Worm (Caenorhabditis elegans) whole organism, midembryonic: Measurements from ENCODE around the gene golg-2.

Experiments used
- T22C8.4 ChIP-seq: fragments of 200-800 bp; sonication (Bioruptor generic); IDR thresholded peaks from 2 replicates; pipeline ENCODE4 v1.3.6; 2022; ENCODE audit warnings: missing genetic modification characterization, missing compliant biosample characterization
- cog-1 ChIP-seq: sonication (generic microtip); optimal IDR thresholded peaks from 2 replicates; lab custom pipeline; 2016; ENCODE audit warnings: missing genetic modification characterization, missing compliant biosample characterization
- flt-1 ChIP-seq: fragments of 200-800 bp; sonication (Bioruptor generic); IDR thresholded peaks from 2 replicates; pipeline ENCODE4 v1.3.6; 2022; ENCODE audit warnings: missing genetic modification characterization, missing compliant biosample characterization
- klf-2 ChIP-seq: fragments of 200-800 bp; sonication (Bioruptor generic); conservative IDR thresholded peaks from 2 replicates; pipeline ENCODE4 v1.3.6; 2022; ENCODE audit warnings: missing genetic modification reagents, missing genetic modification characterization, missing compliant biosample characterization
- med-1 ChIP-seq: sonication (generic microtip); optimal IDR thresholded peaks from 2 replicates; lab custom pipeline; 2017; ENCODE audit warnings: missing genetic modification characterization, mild to moderate bottlenecking, missing compliant biosample characterization, antibody characterized with exemption, missing genetic modification reagents; ENCODE audit not compliant: insufficient read depth
- ref-1 ChIP-seq: fragments of 200-800 bp; sonication (Bioruptor generic); conservative IDR thresholded peaks from 2 replicates; pipeline ENCODE4 v1.3.6; 2022; ENCODE audit warnings: missing genetic modification reagents, missing genetic modification characterization, missing compliant biosample characterization
- tab-1 ChIP-seq: fragments of 200-800 bp; sonication (Bioruptor generic); IDR thresholded peaks from 2 replicates; pipeline ENCODE4 v1.3.6; 2022; ENCODE audit warnings: missing genetic modification characterization, missing compliant biosample characterization
- ztf-23 ChIP-seq: fragments of 200-800 bp; sonication (Bioruptor generic); IDR thresholded peaks from 2 replicates; pipeline ENCODE4 v1.3.6; 2022; ENCODE audit warnings: missing genetic modification reagents, missing genetic modification characterization, missing compliant biosample characterization
- ztf-29 ChIP-seq: fragments of 200-800 bp; sonication (Bioruptor generic); IDR thresholded peaks from 2 replicates; pipeline ENCODE4 v1.3.6; 2022; ENCODE audit warnings: missing genetic modification reagents, missing genetic modification characterization, missing compliant biosample characterization

Gene golg-2

DNA sequence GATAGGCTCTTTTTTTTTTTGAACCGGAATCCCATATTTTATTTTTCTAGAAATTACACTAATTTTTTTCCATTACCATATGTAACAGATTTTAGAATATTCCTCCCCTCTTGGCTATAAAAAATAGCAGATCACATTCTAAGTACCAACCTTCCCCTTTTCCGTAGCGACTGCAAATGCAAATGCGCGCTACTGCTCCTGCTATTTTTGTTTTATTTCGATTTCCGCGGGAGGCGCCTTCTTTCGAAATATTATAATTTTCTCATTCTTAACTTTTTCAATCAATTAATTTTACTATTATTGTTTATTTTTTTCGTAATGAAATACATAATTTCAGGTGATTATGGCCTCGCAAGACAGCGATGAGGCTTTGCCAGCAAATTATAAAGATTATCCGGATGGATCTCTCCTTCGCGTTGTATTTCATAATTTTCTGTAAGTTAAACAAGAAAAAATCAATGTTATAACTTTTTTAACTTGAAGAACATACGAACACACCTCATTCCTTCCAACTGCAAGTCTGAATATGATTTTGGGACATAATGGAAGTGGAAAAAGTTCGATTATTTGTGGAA lies 22.0 kb upstream of the golg-2 start, which contains the start of gene smc-5:
smc-5 (plus strand) TSS at position 332 of the 575 bp plus-strand sequence.
- TF ChIP-seq cog-1 (tag; lab: Kevin White, UChicago) = peak; percentile 4
- no peak for TF ChIP-seq ref-1 (GFP tag; lab: Robert Waterston, UW)
- TF ChIP-seq T22C8.4 = 0 out of 2 replicates have a peak, but pooled peaks have one; percentile 9
- no peak for TF ChIP-seq med-1 (GFP tag; lab: Kevin White, UChicago)
- peak; percentile 56; the same call in 1 of the 2 replicates for TF ChIP-seq flt-1
- TF ChIP-seq ztf-23 (GFP tag; lab: Robert Waterston, UW) = 0 out of 2 replicates have a peak, but pooled peaks have one; percentile 38
- no peak for TF ChIP-seq tab-1 (GFP tag; lab: Robert Waterston, UW)
- 0 out of 2 replicates have a peak, but pooled peaks have one; percentile 55 for TF ChIP-seq klf-2 (GFP tag; lab: Robert Waterston, UW)

DNA sequence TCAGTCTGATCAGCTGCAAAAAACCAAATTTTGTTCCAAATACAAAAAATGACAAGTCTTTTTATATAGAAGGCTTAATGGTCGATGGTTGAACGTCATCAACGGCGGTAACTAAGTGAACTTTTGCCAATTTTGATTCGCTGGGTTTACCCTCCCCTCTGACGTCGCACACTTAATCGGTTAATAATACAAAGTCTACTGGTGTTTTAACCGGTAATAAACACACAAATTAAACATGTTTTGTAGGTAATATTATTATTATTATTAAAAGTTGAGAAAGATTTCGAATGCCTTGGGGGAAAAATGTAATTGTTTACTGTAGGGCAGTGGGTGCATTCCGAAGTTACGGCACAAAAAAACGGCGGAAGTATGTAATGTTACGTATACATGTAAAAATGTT lies 20.8 kb upstream of the golg-2 start, which contains the start of gene pho-12:
pho-12 (minus strand) TSS at position 101 of the 400 bp plus-strand sequence.
- TF ChIP-seq T22C8.4 = no peak
- TF ChIP-seq cog-1 (tag; lab: Kevin White, UChicago) = no peak
- no peak for TF ChIP-seq tab-1 (GFP tag; lab: Robert Waterston, UW)
- TF ChIP-seq ztf-29 (GFP tag; lab: Robert Waterston, UW) = no peak
- TF ChIP-seq ref-1 (GFP tag; lab: Robert Waterston, UW) = no peak
- TF ChIP-seq flt-1 = no peak
- TF ChIP-seq ztf-23 (GFP tag; lab: Robert Waterston, UW) = no peak
- TF ChIP-seq med-1 (GFP tag; lab: Kevin White, UChicago) = no peak
- TF ChIP-seq klf-2 (GFP tag; lab: Robert Waterston, UW) = no peak

DNA sequence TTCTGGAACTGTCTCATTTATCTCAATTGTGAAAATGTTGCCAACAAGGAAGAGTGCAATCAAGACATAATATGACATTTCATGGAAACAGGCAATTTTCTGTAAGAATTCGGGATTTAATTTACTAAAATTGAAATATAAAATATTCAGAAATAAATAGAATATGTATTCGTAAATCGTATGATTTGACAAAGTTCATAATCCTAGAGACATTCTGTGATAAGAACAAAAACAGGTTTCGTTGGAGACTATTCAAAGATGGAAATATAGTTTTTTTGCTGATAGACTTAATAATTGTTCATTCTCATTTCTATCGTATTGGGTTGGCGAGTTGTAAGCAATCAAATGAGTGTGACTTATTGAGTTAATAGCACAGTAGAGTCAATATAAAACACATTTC lies 18.1 kb upstream of the golg-2 start, which contains the start of gene C27A2.12:
C27A2.12 (minus strand) TSS at position 101 of the 400 bp plus-strand sequence.
- TF ChIP-seq tab-1 (GFP tag; lab: Robert Waterston, UW) (no peak), flt-1 (no peak), klf-2 (GFP tag; lab: Robert Waterston, UW) (no peak), ztf-29 (GFP tag; lab: Robert Waterston, UW) (no peak), ref-1 (GFP tag; lab: Robert Waterston, UW) (no peak), med-1 (GFP tag; lab: Kevin White, UChicago) (no peak), T22C8.4 (no peak), ztf-23 (GFP tag; lab: Robert Waterston, UW) (no peak)

DNA sequence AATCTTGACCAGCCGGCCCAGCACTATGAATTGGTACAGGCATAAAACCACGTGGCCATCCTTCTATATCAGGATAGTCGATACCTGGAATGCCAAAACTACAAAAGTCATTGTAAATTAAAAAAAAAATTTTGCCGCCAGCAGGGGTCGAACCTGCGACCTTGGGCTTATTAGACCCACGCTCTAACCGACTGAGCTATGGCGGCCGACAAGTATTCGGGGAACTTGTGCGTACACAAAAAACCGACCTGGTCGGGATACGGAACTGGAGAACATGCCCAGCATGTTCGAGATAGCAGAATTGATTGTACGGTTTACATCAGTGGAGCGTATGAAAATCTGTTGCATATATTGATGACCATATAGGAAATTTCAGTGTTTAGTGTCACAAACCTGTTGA lies 17.4 kb upstream of the golg-2 start:
- TF ChIP-seq cog-1 (tag; lab: Kevin White, UChicago) (no peak), flt-1 (peak; percentile 81), tab-1 (GFP tag; lab: Robert Waterston, UW) (peak; percentile 74), klf-2 (GFP tag; lab: Robert Waterston, UW) (no peak), ztf-29 (GFP tag; lab: Robert Waterston, UW) (peak; percentile 78; the same call in 1 of the 2 replicates), ztf-23 (GFP tag; lab: Robert Waterston, UW) (no peak), ref-1 (GFP tag; lab: Robert Waterston, UW) (peak; percentile 68; the same call in 1 of the 2 replicates), med-1 (GFP tag; lab: Kevin White, UChicago) (no peak), T22C8.4 (peak; percentile 43; the same call in 1 of the 2 replicates)

DNA sequence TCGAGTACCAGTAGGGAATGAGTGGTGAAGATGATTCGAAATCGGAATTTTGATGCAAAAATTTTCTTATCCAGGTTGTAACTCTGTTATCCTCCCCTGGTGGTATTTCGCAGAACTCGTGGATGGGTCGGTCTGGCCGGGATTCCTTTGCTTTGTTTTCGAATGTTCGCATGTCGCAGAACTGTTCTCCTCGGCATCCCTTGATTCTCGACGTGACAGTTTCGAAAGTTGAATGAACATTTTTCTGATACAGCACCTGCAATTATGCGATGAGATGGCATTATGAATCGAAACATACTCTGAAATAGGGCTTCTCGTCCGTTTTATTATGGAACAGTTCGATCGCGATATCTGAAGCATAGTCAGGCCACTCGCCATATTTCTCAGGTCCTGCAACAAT lies 16.4 kb upstream of the golg-2 start:
- TF ChIP-seq ztf-29 (GFP tag; lab: Robert Waterston, UW) (no peak), T22C8.4 (no peak), ref-1 (GFP tag; lab: Robert Waterston, UW) (no peak), med-1 (GFP tag; lab: Kevin White, UChicago) (no peak), ztf-23 (GFP tag; lab: Robert Waterston, UW) (no peak), tab-1 (GFP tag; lab: Robert Waterston, UW) (no peak), klf-2 (GFP tag; lab: Robert Waterston, UW) (no peak), cog-1 (tag; lab: Kevin White, UChicago) (no peak), flt-1 (no peak)

DNA sequence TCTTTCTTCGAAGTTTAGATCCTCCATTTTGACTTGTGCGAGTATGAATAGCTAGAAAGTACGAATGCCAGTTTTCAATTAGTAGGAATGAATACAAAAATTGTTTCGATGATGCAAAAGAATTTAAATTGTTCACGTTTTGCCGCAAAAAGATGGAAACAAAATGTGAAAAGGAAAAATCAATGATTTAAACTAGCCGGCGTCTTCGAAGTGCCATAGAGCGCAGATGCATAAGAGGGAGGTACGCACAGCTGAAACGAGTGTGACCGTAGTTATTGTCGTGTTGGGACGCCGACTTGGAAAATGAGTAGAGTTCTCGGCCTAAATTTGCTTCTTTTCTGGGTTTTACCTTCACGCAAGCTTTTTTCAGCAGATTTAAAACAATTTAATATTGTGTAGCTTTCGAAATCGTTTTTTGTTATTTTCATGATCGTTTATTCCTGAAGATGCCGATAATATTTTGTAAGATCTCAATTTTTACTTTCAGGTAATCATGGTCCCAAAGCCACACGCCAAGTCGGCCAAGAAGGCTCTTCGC lies 15.3 kb upstream of the golg-2 start, which contains the start of the genes ify-1 and rpl-22:
ify-1 (minus strand) TSS at position 51 of the 538 bp plus-strand sequence.
rpl-22 (plus strand) TSS at position 488 of the 538 bp plus-strand sequence.
- TF ChIP-seq cog-1 (tag; lab: Kevin White, UChicago) (peak; percentile 65), flt-1 (peak; percentile 77), med-1 (GFP tag; lab: Kevin White, UChicago) (no peak), ztf-29 (GFP tag; lab: Robert Waterston, UW) (no peak; the same call in 1 of the 2 replicates), ztf-23 (GFP tag; lab: Robert Waterston, UW) (peak; percentile 83), ref-1 (GFP tag; lab: Robert Waterston, UW) (no peak), T22C8.4 (peak; percentile 72; the same call in 1 of the 2 replicates), klf-2 (GFP tag; lab: Robert Waterston, UW) (no peak), tab-1 (GFP tag; lab: Robert Waterston, UW) (no peak)

DNA sequence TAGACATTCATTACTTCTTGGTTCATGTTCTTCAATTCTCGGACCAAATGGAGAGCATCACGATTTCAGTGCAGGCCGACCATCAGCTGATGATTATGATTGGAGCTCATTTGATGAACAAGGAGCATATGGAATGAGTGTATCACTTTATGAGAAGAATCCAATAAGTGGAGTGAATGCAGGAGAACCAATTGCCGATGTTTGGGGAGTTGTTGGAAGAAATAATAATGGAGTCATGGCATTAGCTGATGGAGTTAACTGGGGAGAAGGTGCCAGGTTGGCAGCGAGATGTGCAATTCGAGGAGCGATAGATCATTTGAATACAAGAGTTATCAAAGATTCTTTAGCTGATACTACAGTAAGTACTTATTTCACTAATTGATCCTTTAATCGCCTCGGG lies 10.9 kb upstream of the golg-2 start:
- TF ChIP-seq flt-1 = no peak
- TF ChIP-seq ztf-23 (GFP tag; lab: Robert Waterston, UW) = no peak
- no peak for TF ChIP-seq med-1 (GFP tag; lab: Kevin White, UChicago)
- no peak for TF ChIP-seq klf-2 (GFP tag; lab: Robert Waterston, UW)
- TF ChIP-seq ref-1 (GFP tag; lab: Robert Waterston, UW) = no peak
- no peak for TF ChIP-seq ztf-29 (GFP tag; lab: Robert Waterston, UW)
- TF ChIP-seq tab-1 (GFP tag; lab: Robert Waterston, UW) = no peak
- no peak for TF ChIP-seq cog-1 (tag; lab: Kevin White, UChicago)

DNA sequence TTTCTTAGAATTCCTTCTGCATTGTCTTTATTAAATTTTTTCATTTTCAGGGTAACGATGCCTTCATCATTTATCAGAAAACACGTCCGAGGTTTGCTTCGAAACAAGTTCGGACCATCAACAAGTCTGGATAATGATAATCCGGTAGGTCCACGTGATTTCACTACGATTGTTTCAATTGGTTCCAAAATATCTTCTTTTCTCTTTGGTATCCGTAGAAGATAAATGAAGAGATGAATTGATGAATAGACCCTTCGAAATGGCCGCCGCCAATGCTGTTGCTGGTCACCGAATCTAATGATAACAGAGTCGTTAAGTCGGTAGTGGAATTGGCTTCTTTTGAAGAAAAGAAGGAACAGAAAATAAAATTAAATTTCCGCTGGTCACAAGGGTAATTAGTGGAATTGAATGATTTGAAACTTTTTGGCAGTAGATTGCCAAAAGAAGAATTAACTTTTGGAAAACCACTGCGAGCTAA lies 10.0 kb upstream of the golg-2 start, which contains the start of gene F33G12.6:
F33G12.6 (plus strand) TSS at position 51 of the 478 bp plus-strand sequence.
- TF ChIP-seq klf-2 (GFP tag; lab: Robert Waterston, UW) = no peak
- no peak for TF ChIP-seq T22C8.4
- no peak for TF ChIP-seq med-1 (GFP tag; lab: Kevin White, UChicago)
- no peak for TF ChIP-seq tab-1 (GFP tag; lab: Robert Waterston, UW)
- TF ChIP-seq ztf-23 (GFP tag; lab: Robert Waterston, UW) = no peak
- TF ChIP-seq ztf-29 (GFP tag; lab: Robert Waterston, UW) = no peak
- TF ChIP-seq flt-1 = no peak
- no peak for TF ChIP-seq cog-1 (tag; lab: Kevin White, UChicago)
- no peak for TF ChIP-seq ref-1 (GFP tag; lab: Robert Waterston, UW)
